Fruit fly (Drosophila melanogaster): ENCODE data around the gene CG6454.

DNA sequence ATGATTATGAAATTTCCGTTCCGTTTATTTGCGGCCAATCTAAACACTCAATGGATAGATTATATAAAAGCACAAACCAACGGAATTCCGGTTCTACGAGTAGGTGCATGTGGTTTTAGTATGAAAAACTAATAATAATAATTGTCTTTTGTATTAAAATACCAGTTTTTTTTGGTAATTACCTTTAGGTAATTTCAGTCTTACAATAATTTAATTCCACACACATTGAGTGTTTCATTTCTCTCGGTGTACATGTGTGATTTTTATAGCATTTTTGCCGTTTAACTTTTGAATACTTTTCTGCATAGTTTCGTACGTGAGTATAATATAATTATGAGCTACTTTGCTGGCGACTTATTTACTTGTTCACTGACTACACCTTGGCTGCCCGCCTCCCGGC lies 45.9 kb upstream of the CG6454 start:
- TF ChIP-seq brk (GFP tag; optimal IDR thresholded peaks at IDR 0.05) (no peak), pan (optimal IDR thresholded peaks at IDR 0.05) (no peak), h (GFP tag; optimal IDR thresholded peaks at IDR 0.05) (no peak), fru (GFP tag; optimal IDR thresholded peaks at IDR 0.05) (no peak), lola (GFP tag; optimal IDR thresholded peaks at IDR 0.05) (no peak), HLH106 (tag; optimal IDR thresholded peaks at IDR 0.05) (no peak), psq (GFP tag; optimal IDR thresholded peaks at IDR 0.05) (no peak), usp (GFP tag; optimal IDR thresholded peaks at IDR 0.05) (no peak), Myc (optimal IDR thresholded peaks at IDR 0.05) (no peak), dsf (GFP tag; optimal IDR thresholded peaks at IDR 0.05; ENCODE audit: borderline replicate concordance) (no peak), Sp1 (GFP tag; optimal IDR thresholded peaks at IDR 0.05) (no peak), Hnf4 (GFP tag; optimal IDR thresholded peaks at IDR 0.05) (no peak), dmrt93B (GFP tag; optimal IDR thresholded peaks at IDR 0.05) (no peak), Mio (GFP tag; optimal IDR thresholded peaks at IDR 0.05) (no peak)
